Worm (Caenorhabditis elegans) whole organism, L3 larva: ENCODE data around the gene col-96.

Source experiments
- R02D3.7 ChIP-seq: fragments of 150-350 bp; optimal IDR thresholded peaks from 2 replicates; lab custom pipeline; 2014; ENCODE audit warnings: missing biosample characterization, missing genetic modification characterization
- ZK546.5 ChIP-seq: sonication (generic microtip); optimal IDR thresholded peaks from 2 replicates; lab custom pipeline; 2017; ENCODE audit warnings: missing biosample characterization, missing genetic modification characterization
- aly-2 ChIP-seq: fragments of 150-350 bp; optimal IDR thresholded peaks from 2 replicates; lab custom pipeline; 2014; ENCODE audit warnings: missing biosample characterization, missing genetic modification characterization
- ama-1 ChIP-seq: fragments of 150-350 bp; optimal IDR thresholded peaks from 2 replicates; lab custom pipeline; 2018
- ceh-28 ChIP-seq: fragments of 150-350 bp; optimal IDR thresholded peaks from 2 replicates; lab custom pipeline; 2014; ENCODE audit warnings: missing biosample characterization, missing genetic modification reagents, missing genetic modification characterization
- ceh-82 ChIP-seq: fragments of 150-350 bp; optimal IDR thresholded peaks from 2 replicates; lab custom pipeline; 2014; ENCODE audit warnings: missing biosample characterization, missing genetic modification characterization
- ceh-9 ChIP-seq: sonication (generic microtip); optimal IDR thresholded peaks from 2 replicates; lab custom pipeline; 2018; ENCODE audit warnings: missing biosample characterization, missing genetic modification characterization
- egl-27 ChIP-seq: sonication (generic microtip); optimal IDR thresholded peaks from 4 replicates; lab custom pipeline; 2017; ENCODE audit warnings: missing biosample characterization, missing genetic modification reagents, missing genetic modification characterization
- egl-5 ChIP-seq: fragments of 150-350 bp; optimal IDR thresholded peaks from 2 replicates; lab custom pipeline; 2017; ENCODE audit warnings: missing biosample characterization, missing genetic modification reagents, missing genetic modification characterization, inconsistent platforms
- elt-1 ChIP-seq: fragments of 150-350 bp; optimal IDR thresholded peaks from 2 replicates; lab custom pipeline; 2014; ENCODE audit warnings: missing biosample characterization, missing genetic modification characterization
- elt-2 ChIP-seq: sonication (generic microtip); optimal IDR thresholded peaks from 2 replicates; lab custom pipeline; 2016; ENCODE audit warnings: missing genetic modification reagents, mild to moderate bottlenecking, missing genetic modification characterization, missing compliant biosample characterization
- elt-3 ChIP-seq, 3 experiments: fragments of 150-350 bp in 1 of 3; sonication (generic microtip) in 2 of 3; optimal IDR thresholded peaks; 2 replicates in 2 of 3; 4 replicates in 1 of 3; lab custom pipeline; 2014 to 2017; ENCODE audit warnings: missing biosample characterization in 3 of 3, missing genetic modification characterization in 3 of 3
- eor-1 ChIP-seq, 2 experiments: fragments of 150-350 bp; optimal IDR thresholded peaks; 2 replicates each; lab custom pipeline; 2014 to 2018; ENCODE audit warnings: missing biosample characterization in 2 of 2, missing genetic modification characterization in 2 of 2
- fkh-10 ChIP-seq: sonication (generic microtip); optimal IDR thresholded peaks from 2 replicates; lab custom pipeline; 2017; ENCODE audit warnings: missing biosample characterization, missing genetic modification reagents, missing genetic modification characterization
- fkh-2 ChIP-seq: fragments of 150-350 bp; optimal IDR thresholded peaks from 2 replicates; lab custom pipeline; 2014; ENCODE audit warnings: missing biosample characterization, missing genetic modification reagents, missing genetic modification characterization
- fos-1 ChIP-seq: fragments of 150-350 bp; optimal IDR thresholded peaks from 2 replicates; lab custom pipeline; 2014; ENCODE audit warnings: missing biosample characterization, missing genetic modification characterization
- hmg-11 ChIP-seq: sonication (generic microtip); optimal IDR thresholded peaks from 2 replicates; lab custom pipeline; 2016; ENCODE audit warnings: missing genetic modification characterization, missing compliant biosample characterization
- jun-1 ChIP-seq: fragments of 150-350 bp; optimal IDR thresholded peaks from 2 replicates; lab custom pipeline; 2014; ENCODE audit warnings: missing biosample characterization, missing genetic modification reagents, missing genetic modification characterization
- lin-15B ChIP-seq: fragments of 150-350 bp; optimal IDR thresholded peaks from 2 replicates; lab custom pipeline; 2014; ENCODE audit warnings: missing biosample characterization, missing genetic modification characterization
- lin-39 ChIP-seq: fragments of 150-350 bp; optimal IDR thresholded peaks from 2 replicates; lab custom pipeline; 2018; ENCODE audit warnings: missing biosample characterization, missing genetic modification reagents, missing genetic modification characterization
- lsy-12 ChIP-seq: sonication (generic microtip); optimal IDR thresholded peaks from 2 replicates; lab custom pipeline; 2016; ENCODE audit warnings: mild to moderate bottlenecking, missing genetic modification characterization, missing compliant biosample characterization
- mdl-1 ChIP-seq: fragments of 150-350 bp; optimal IDR thresholded peaks from 2 replicates; lab custom pipeline; 2014; ENCODE audit warnings: missing biosample characterization, missing genetic modification characterization
- mml-1 ChIP-seq: fragments of 150-350 bp; sonication (generic microtip); optimal IDR thresholded peaks from 3 replicates; lab custom pipeline; 2014; ENCODE audit warnings: missing biosample characterization, missing genetic modification characterization
- nhr-11 ChIP-seq: fragments of 150-350 bp; optimal IDR thresholded peaks from 2 replicates; lab custom pipeline; 2014; ENCODE audit warnings: missing biosample characterization, missing genetic modification characterization
- nhr-12 ChIP-seq: fragments of 150-350 bp; optimal IDR thresholded peaks from 2 replicates; lab custom pipeline; 2014; ENCODE audit warnings: missing biosample characterization, missing genetic modification characterization
- nhr-23 ChIP-seq: fragments of 150-350 bp; optimal IDR thresholded peaks from 2 replicates; lab custom pipeline; 2014; ENCODE audit warnings: missing biosample characterization, missing genetic modification reagents, missing genetic modification characterization
- nhr-237 ChIP-seq: fragments of 150-350 bp; optimal IDR thresholded peaks from 2 replicates; lab custom pipeline; 2014; ENCODE audit warnings: missing biosample characterization, missing genetic modification characterization
- nhr-25 ChIP-seq: sonication (generic microtip); optimal IDR thresholded peaks from 2 replicates; lab custom pipeline; 2017; ENCODE audit warnings: missing biosample characterization, missing genetic modification characterization
- nhr-43 ChIP-seq: sonication (generic microtip); optimal IDR thresholded peaks from 2 replicates; lab custom pipeline; 2016; ENCODE audit warnings: mild to moderate bottlenecking, missing genetic modification characterization, missing compliant biosample characterization; ENCODE audit not compliant: poor library complexity, severe bottlenecking
- nhr-76 ChIP-seq: fragments of 150-350 bp; sonication (generic microtip); optimal IDR thresholded peaks from 5 replicates; lab custom pipeline; 2014; ENCODE audit warnings: missing biosample characterization, missing genetic modification characterization
- nhr-77 ChIP-seq: fragments of 150-350 bp; optimal IDR thresholded peaks from 2 replicates; lab custom pipeline; 2014; ENCODE audit warnings: missing biosample characterization, missing genetic modification characterization
- pha-4 ChIP-seq: fragments of 150-350 bp; optimal IDR thresholded peaks from 2 replicates; lab custom pipeline; 2014; ENCODE audit warnings: missing biosample characterization, missing genetic modification reagents, missing genetic modification characterization
- pqm-1 ChIP-seq: fragments of 150-350 bp; optimal IDR thresholded peaks from 2 replicates; lab custom pipeline; 2017; ENCODE audit warnings: missing biosample characterization, missing genetic modification characterization, inconsistent platforms
- sea-2 ChIP-seq: fragments of 150-350 bp; sonication (generic microtip); optimal IDR thresholded peaks from 4 replicates; lab custom pipeline; 2014; ENCODE audit warnings: missing biosample characterization, missing genetic modification reagents, missing genetic modification characterization
- skn-1 ChIP-seq: fragments of 150-350 bp; optimal IDR thresholded peaks from 2 replicates; lab custom pipeline; 2014; ENCODE audit warnings: missing biosample characterization, missing genetic modification characterization
- tbx-2 ChIP-seq: sonication (generic microtip); optimal IDR thresholded peaks from 2 replicates; lab custom pipeline; 2016; ENCODE audit warnings: mild to moderate bottlenecking, missing genetic modification characterization, missing compliant biosample characterization
- unc-39 ChIP-seq: sonication (generic microtip); optimal IDR thresholded peaks from 4 replicates; lab custom pipeline; 2017; ENCODE audit warnings: missing biosample characterization, missing genetic modification characterization
- zag-1 ChIP-seq: fragments of 150-350 bp; optimal IDR thresholded peaks from 2 replicates; lab custom pipeline; 2014; ENCODE audit warnings: missing biosample characterization, missing genetic modification characterization
- ztf-11 ChIP-seq: fragments of 150-350 bp; optimal IDR thresholded peaks from 2 replicates; lab custom pipeline; 2014; ENCODE audit warnings: missing biosample characterization, missing genetic modification characterization
- ztf-4 ChIP-seq: fragments of 150-350 bp; optimal IDR thresholded peaks from 2 replicates; lab custom pipeline; 2014; ENCODE audit warnings: missing biosample characterization, missing genetic modification characterization

Gene col-96

ce11 chrIII:11727010-11727409 is 20.4 kb upstream of the col-96 start:
- TF ChIP-seq ama-1 (lab: Kevin White, UChicago) (no peak), hmg-11 (peak; percentile 5), jun-1 (tag; lab: Kevin White, UChicago) (no peak), pqm-1 (tag; lab: Kevin White, UChicago) (no peak), nhr-237 (tag; lab: Kevin White, UChicago) (no peak), egl-5 (tag; lab: Kevin White, UChicago) (no peak), fos-1 (tag; lab: Kevin White, UChicago) (no peak), skn-1 (tag; lab: Kevin White, UChicago) (no peak), nhr-77 (tag; lab: Kevin White, UChicago) (no peak), elt-1 (tag; lab: Kevin White, UChicago) (no peak), ceh-28 (tag; lab: Kevin White, UChicago) (no peak), ZK546.5 (no peak), elt-3 (tag; optimal IDR thresholded peaks at IDR 0.05; lab: Kevin White, UChicago) (peak in 2 of 3 experiments; percentile 87 to 91), ztf-4 (tag; lab: Kevin White, UChicago) (no peak), ceh-82 (no peak), elt-2 (tag; lab: Kevin White, UChicago) (peak; percentile 74), fkh-10 (GFP tag; lab: Kevin White, UChicago) (no peak), nhr-76 (tag; lab: Kevin White, UChicago) (no peak), nhr-12 (tag; lab: Kevin White, UChicago) (no peak), pha-4 (tag; lab: Kevin White, UChicago) (no peak), sea-2 (GFP tag; lab: Kevin White, UChicago) (no peak), ztf-11 (tag; lab: Kevin White, UChicago) (no peak), unc-39 (tag; lab: Kevin White, UChicago) (no peak), nhr-23 (tag; lab: Kevin White, UChicago) (peak; percentile 49), tbx-2 (no peak)

ce11 chrIII:11726590-11726989 is 20.0 kb upstream of the col-96 start, which contains the start of gene Y41C4A.12:
Gene Y41C4A.12, minus strand, starts transcription at chrIII:11726690.
- TF ChIP-seq ztf-4 (tag; lab: Kevin White, UChicago), result no peak
- no peak for TF ChIP-seq fkh-2 (tag; lab: Kevin White, UChicago)
- TF ChIP-seq ama-1 (lab: Kevin White, UChicago), result no peak
- no peak for TF ChIP-seq fkh-10 (GFP tag; lab: Kevin White, UChicago)
- TF ChIP-seq zag-1 (tag; lab: Kevin White, UChicago), result no peak
- TF ChIP-seq sea-2 (GFP tag; lab: Kevin White, UChicago), result no peak
- no peak for TF ChIP-seq lsy-12
- TF ChIP-seq unc-39 (tag; lab: Kevin White, UChicago), result no peak
- TF ChIP-seq R02D3.7 (tag; lab: Kevin White, UChicago), result no peak

- TF ChIP-seq unc-39 (tag; lab: Kevin White, UChicago) (no peak), pha-4 (tag; lab: Kevin White, UChicago) (no peak), R02D3.7 (tag; lab: Kevin White, UChicago) (no peak), fkh-10 (GFP tag; lab: Kevin White, UChicago) (no peak), mdl-1 (tag; lab: Kevin White, UChicago) (no peak), egl-5 (tag; lab: Kevin White, UChicago) (no peak), nhr-237 (tag; lab: Kevin White, UChicago) (no peak), ceh-28 (tag; lab: Kevin White, UChicago) (no peak), aly-2 (no peak), nhr-43 (tag; lab: Kevin White, UChicago) (no peak), nhr-23 (tag; lab: Kevin White, UChicago) (no peak)
These were observed 14.8 kb upstream of the col-96 start, which contains the start of gene Y41C4A.32 for ce11 chrIII:11721405-11721804. Gene Y41C4A.32, plus strand, starts transcription at chrIII:11721706.

ce11 chrIII:11719400-11719875 is 12.9 kb upstream of the col-96 start, which contains the start of the genes elb-1 and Y41C4A.11:
Gene elb-1, minus strand, starts transcription at chrIII:11719450.
Gene Y41C4A.11, plus strand, starts transcription at chrIII:11719860.
- TF ChIP-seq lin-15B (tag; lab: Kevin White, UChicago), result peak; percentile 81
- TF ChIP-seq skn-1 (tag; lab: Kevin White, UChicago), result peak; percentile 3
- no peak for TF ChIP-seq lsy-12
- TF ChIP-seq eor-1 (tag; optimal IDR thresholded peaks at IDR 0.05; lab: Kevin White, UChicago), result no peak
- no peak for TF ChIP-seq ama-1 (lab: Kevin White, UChicago)
- TF ChIP-seq ceh-28 (tag; lab: Kevin White, UChicago), result peak; percentile 37
- TF ChIP-seq unc-39 (tag; lab: Kevin White, UChicago), result no peak
- no peak for TF ChIP-seq pqm-1 (tag; lab: Kevin White, UChicago)
- TF ChIP-seq ceh-82, result no peak
- no peak for TF ChIP-seq elt-3 (tag; optimal IDR thresholded peaks at IDR 0.05; lab: Kevin White, UChicago)
- TF ChIP-seq fos-1 (tag; lab: Kevin White, UChicago), result no peak
- no peak for TF ChIP-seq aly-2
- no peak for TF ChIP-seq sea-2 (GFP tag; lab: Kevin White, UChicago)
- TF ChIP-seq elt-1 (tag; lab: Kevin White, UChicago), result no peak
- TF ChIP-seq nhr-25, result peak; percentile 47
- TF ChIP-seq nhr-43 (tag; lab: Kevin White, UChicago), result no peak
- peak; percentile 25 for TF ChIP-seq elt-2 (tag; lab: Kevin White, UChicago)
- peak; percentile 55 for TF ChIP-seq nhr-23 (tag; lab: Kevin White, UChicago)
- TF ChIP-seq nhr-237 (tag; lab: Kevin White, UChicago), result no peak
- TF ChIP-seq egl-5 (tag; lab: Kevin White, UChicago), result no peak
- TF ChIP-seq fkh-2 (tag; lab: Kevin White, UChicago), result no peak
- no peak for TF ChIP-seq mml-1
- no peak for TF ChIP-seq ZK546.5
- no peak for TF ChIP-seq jun-1 (tag; lab: Kevin White, UChicago)
- TF ChIP-seq ceh-9 (tag; lab: Kevin White, UChicago), result no peak
- TF ChIP-seq nhr-12 (tag; lab: Kevin White, UChicago), result no peak
- peak; percentile 85 for TF ChIP-seq hmg-11
- no peak for TF ChIP-seq egl-27
- TF ChIP-seq nhr-11 (tag; lab: Kevin White, UChicago), result no peak
- TF ChIP-seq R02D3.7 (tag; lab: Kevin White, UChicago), result no peak
- TF ChIP-seq lin-39 (tag; lab: Kevin White, UChicago), result peak; percentile 9
- peak; percentile 98 for TF ChIP-seq pha-4 (tag; lab: Kevin White, UChicago)
- no peak for TF ChIP-seq mdl-1 (tag; lab: Kevin White, UChicago)
- no peak for TF ChIP-seq ztf-11 (tag; lab: Kevin White, UChicago)
- no peak for TF ChIP-seq zag-1 (tag; lab: Kevin White, UChicago)
